Worm (Caenorhabditis elegans) whole organism, late embryonic: ENCODE data around the gene unc-62.

ENCODE experiments used
- C38D4.7 ChIP-seq: fragments of 200-800 bp; sonication (Bioruptor generic); optimal IDR thresholded peaks from 2 replicates; lab custom pipeline; 2018; ENCODE audit warnings: mild to moderate bottlenecking, missing genetic modification characterization, moderate library complexity, missing compliant biosample characterization
- F13H6.1 ChIP-seq: sonication (generic microtip); optimal IDR thresholded peaks from 2 replicates; lab custom pipeline; 2016; ENCODE audit warnings: missing genetic modification characterization, missing compliant biosample characterization
- K09A11.1 ChIP-seq: sonication (generic microtip); optimal IDR thresholded peaks from 2 replicates; lab custom pipeline; 2017; ENCODE audit warnings: antibody characterized with exemption, mild to moderate bottlenecking, missing genetic modification characterization, missing compliant biosample characterization; ENCODE audit not compliant: insufficient read depth
- Y22D7AL.16 ChIP-seq: sonication (generic microtip); optimal IDR thresholded peaks from 2 replicates; lab custom pipeline; 2016; ENCODE audit warnings: missing genetic modification characterization, missing compliant biosample characterization
- ama-1 ChIP-seq: fragments of 150-350 bp; optimal IDR thresholded peaks from 2 replicates; lab custom pipeline; 2014
- ceh-19 ChIP-seq: fragments of 200-800 bp; sonication (Bioruptor generic); optimal IDR thresholded peaks from 2 replicates; lab custom pipeline; 2018; ENCODE audit warnings: mild to moderate bottlenecking, missing genetic modification characterization, missing compliant biosample characterization
- ceh-30 ChIP-seq: fragments of 150-350 bp; optimal IDR thresholded peaks from 2 replicates; lab custom pipeline; 2014; ENCODE audit warnings: missing biosample characterization, missing genetic modification characterization
- ceh-34 ChIP-seq: sonication (generic microtip); optimal IDR thresholded peaks from 2 replicates; lab custom pipeline; 2016; ENCODE audit warnings: mild to moderate bottlenecking, missing genetic modification characterization, missing compliant biosample characterization
- ceh-45 ChIP-seq: fragments of 200-800 bp; sonication (Bioruptor generic); IDR thresholded peaks from 2 replicates; pipeline ENCODE4 v1.3.6; 2022; ENCODE audit warnings: missing genetic modification reagents, missing genetic modification characterization, missing compliant biosample characterization
- ceh-9 ChIP-seq: sonication (generic microtip); optimal IDR thresholded peaks from 2 replicates; lab custom pipeline; 2016; ENCODE audit warnings: mild to moderate bottlenecking, missing genetic modification characterization, inconsistent platforms, missing compliant biosample characterization
- dmd-4 ChIP-seq: sonication (generic microtip); optimal IDR thresholded peaks from 2 replicates; lab custom pipeline; 2016; ENCODE audit warnings: borderline replicate concordance, missing genetic modification characterization, missing compliant biosample characterization
- elt-4 ChIP-seq: sonication (generic microtip); optimal IDR thresholded peaks from 2 replicates; lab custom pipeline; 2016; ENCODE audit warnings: missing genetic modification characterization, missing compliant biosample characterization
- ets-4 ChIP-seq: sonication (generic microtip); optimal IDR thresholded peaks from 2 replicates; lab custom pipeline; 2016; ENCODE audit warnings: missing genetic modification characterization, missing compliant biosample characterization
- fax-1 ChIP-seq: sonication (generic microtip); optimal IDR thresholded peaks from 2 replicates; lab custom pipeline; 2016; ENCODE audit warnings: missing genotype, missing genetic modification characterization, missing compliant biosample characterization
- fkh-10 ChIP-seq: fragments of 150-350 bp; optimal IDR thresholded peaks from 2 replicates; lab custom pipeline; 2014; ENCODE audit warnings: missing biosample characterization, missing genetic modification reagents, missing genetic modification characterization
- gmeb-2 ChIP-seq: sonication (generic microtip); optimal IDR thresholded peaks from 2 replicates; lab custom pipeline; 2016; ENCODE audit warnings: missing genetic modification characterization, inconsistent platforms, missing compliant biosample characterization
- hlh-13 ChIP-seq: fragments of 200-800 bp; sonication (Bioruptor generic); optimal IDR thresholded peaks from 2 replicates; lab custom pipeline; 2018; ENCODE audit warnings: mild to moderate bottlenecking, missing genetic modification characterization, missing compliant biosample characterization
- hlh-6 ChIP-seq: sonication (generic microtip); optimal IDR thresholded peaks from 2 replicates; lab custom pipeline; 2016; ENCODE audit warnings: missing genotype, missing genetic modification characterization, missing compliant biosample characterization
- hlh-8 ChIP-seq: sonication (generic microtip); optimal IDR thresholded peaks from 2 replicates; lab custom pipeline; 2016; ENCODE audit warnings: missing genotype, missing genetic modification characterization, missing compliant biosample characterization
- lin-11 ChIP-seq: fragments of 200-800 bp; sonication (Bioruptor generic); optimal IDR thresholded peaks from 2 replicates; lab custom pipeline; 2018; ENCODE audit warnings: mild to moderate bottlenecking, missing genetic modification characterization, missing compliant biosample characterization
- mec-3 ChIP-seq: sonication (generic microtip); optimal IDR thresholded peaks from 2 replicates; lab custom pipeline; 2016; ENCODE audit warnings: borderline replicate concordance, missing genetic modification characterization, missing compliant biosample characterization
- nhr-232 ChIP-seq: sonication (generic microtip); optimal IDR thresholded peaks from 2 replicates; lab custom pipeline; 2016; ENCODE audit warnings: missing genetic modification characterization, missing compliant biosample characterization
- npax-4 ChIP-seq: sonication (generic microtip); optimal IDR thresholded peaks from 2 replicates; lab custom pipeline; 2016; ENCODE audit warnings: missing genetic modification characterization, missing compliant biosample characterization
- pat-9 ChIP-seq: fragments of 200-800 bp; sonication (Bioruptor generic); optimal IDR thresholded peaks from 2 replicates; lab custom pipeline; 2018; ENCODE audit warnings: mild to moderate bottlenecking, missing genetic modification characterization, moderate library complexity, missing compliant biosample characterization
- pax-1 ChIP-seq: fragments of 150-350 bp; optimal IDR thresholded peaks from 2 replicates; lab custom pipeline; 2014; ENCODE audit warnings: missing biosample characterization, missing genetic modification characterization
- pha-2 ChIP-seq: sonication (generic microtip); optimal IDR thresholded peaks from 2 replicates; lab custom pipeline; 2017; ENCODE audit warnings: mild to moderate bottlenecking, missing genetic modification characterization, missing compliant biosample characterization
- pqm-1 ChIP-seq: sonication (generic microtip); optimal IDR thresholded peaks from 2 replicates; lab custom pipeline; 2016; ENCODE audit warnings: missing genetic modification characterization, missing compliant biosample characterization
- ref-2 ChIP-seq: sonication (generic microtip); optimal IDR thresholded peaks from 2 replicates; lab custom pipeline; 2016; ENCODE audit warnings: missing genetic modification characterization, missing compliant biosample characterization
- sdc-2 ChIP-seq: sonication (generic microtip); optimal IDR thresholded peaks from 2 replicates; lab custom pipeline; 2016; ENCODE audit warnings: missing genotype, missing genetic modification characterization, missing compliant biosample characterization
- sox-4 ChIP-seq: sonication (generic microtip); optimal IDR thresholded peaks from 2 replicates; lab custom pipeline; 2017; ENCODE audit warnings: mild to moderate bottlenecking, missing genetic modification characterization, inconsistent platforms, missing compliant biosample characterization
- syd-9 ChIP-seq: sonication (generic microtip); optimal IDR thresholded peaks from 2 replicates; lab custom pipeline; 2016; ENCODE audit warnings: mild to moderate bottlenecking, missing genetic modification characterization, moderate library complexity, missing compliant biosample characterization
- tbx-2 ChIP-seq: sonication (generic microtip); optimal IDR thresholded peaks from 2 replicates; lab custom pipeline; 2016; ENCODE audit warnings: missing genetic modification characterization, missing compliant biosample characterization
- unc-3 ChIP-seq, 2 experiments: fragments of 200-800 bp in 1 of 2; sonication (Bioruptor generic) in 1 of 2; sonication (generic microtip) in 1 of 2; conservative IDR thresholded peaks in 1 of 2; optimal IDR thresholded peaks in 1 of 2; 2 replicates each; pipeline versions ENCODE4 v1.3.6 to Lab custom; 2016 to 2022; ENCODE audit warnings: missing compliant biosample characterization in 2 of 2, missing genetic modification characterization in 2 of 2, missing genetic modification reagents in 1 of 2
- unc-55 ChIP-seq: sonication (generic microtip); optimal IDR thresholded peaks from 2 replicates; lab custom pipeline; 2017; ENCODE audit warnings: missing biosample characterization, missing genetic modification reagents, missing genetic modification characterization
- unc-86 ChIP-seq: sonication (generic microtip); optimal IDR thresholded peaks from 2 replicates; lab custom pipeline; 2016; ENCODE audit warnings: missing genetic modification characterization, missing compliant biosample characterization
- zip-5 ChIP-seq: sonication (generic microtip); optimal IDR thresholded peaks from 2 replicates; lab custom pipeline; 2016; ENCODE audit warnings: missing genetic modification characterization, missing compliant biosample characterization
- ztf-16 ChIP-seq: sonication (generic microtip); optimal IDR thresholded peaks from 2 replicates; lab custom pipeline; 2017; ENCODE audit warnings: missing genetic modification characterization, missing compliant biosample characterization

unc-62 gene

DNA sequence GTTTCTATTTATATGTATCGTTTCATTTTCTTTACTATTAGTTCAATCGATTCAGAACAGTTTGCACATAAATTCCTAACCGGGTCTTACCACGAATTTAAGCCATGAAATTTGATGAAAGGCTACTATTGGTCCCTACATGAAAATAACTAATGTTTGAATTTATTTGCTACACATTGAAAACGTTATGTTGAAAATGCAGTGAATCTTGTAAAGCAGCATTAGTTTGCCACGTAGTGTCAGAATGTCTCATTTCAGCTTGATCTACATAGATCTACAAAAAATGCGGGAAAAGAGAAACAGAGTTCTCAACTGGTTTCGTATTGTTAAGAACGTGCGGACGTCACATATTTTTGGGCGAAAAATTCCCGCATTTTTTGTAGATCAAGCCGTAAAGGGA lies 11.5 kb downstream of the unc-62 start:
- TF ChIP-seq hlh-6 (no peak), pat-9 (tag; lab: Kevin White, UChicago) (no peak), ceh-45 (GFP tag; lab: Robert Waterston, UW) (no peak), mec-3 (no peak), fax-1 (tag; lab: Kevin White, UChicago) (no peak), npax-4 (tag; lab: Kevin White, UChicago) (no peak), fkh-10 (GFP tag; lab: Kevin White, UChicago) (no peak), ceh-9 (no peak), ama-1 (lab: Kevin White, UChicago) (no peak), sox-4 (tag; lab: Kevin White, UChicago) (no peak), ceh-34 (no peak), nhr-232 (no peak), zip-5 (tag; lab: Kevin White, UChicago) (no peak), hlh-8 (tag; lab: Kevin White, UChicago) (no peak), F13H6.1 (no peak), ets-4 (tag; lab: Kevin White, UChicago) (no peak), syd-9 (tag; lab: Kevin White, UChicago) (no peak), unc-86 (tag; lab: Kevin White, UChicago) (no peak)
- TF ChIP-seq, all 69 proteins: peak for 0

DNA sequence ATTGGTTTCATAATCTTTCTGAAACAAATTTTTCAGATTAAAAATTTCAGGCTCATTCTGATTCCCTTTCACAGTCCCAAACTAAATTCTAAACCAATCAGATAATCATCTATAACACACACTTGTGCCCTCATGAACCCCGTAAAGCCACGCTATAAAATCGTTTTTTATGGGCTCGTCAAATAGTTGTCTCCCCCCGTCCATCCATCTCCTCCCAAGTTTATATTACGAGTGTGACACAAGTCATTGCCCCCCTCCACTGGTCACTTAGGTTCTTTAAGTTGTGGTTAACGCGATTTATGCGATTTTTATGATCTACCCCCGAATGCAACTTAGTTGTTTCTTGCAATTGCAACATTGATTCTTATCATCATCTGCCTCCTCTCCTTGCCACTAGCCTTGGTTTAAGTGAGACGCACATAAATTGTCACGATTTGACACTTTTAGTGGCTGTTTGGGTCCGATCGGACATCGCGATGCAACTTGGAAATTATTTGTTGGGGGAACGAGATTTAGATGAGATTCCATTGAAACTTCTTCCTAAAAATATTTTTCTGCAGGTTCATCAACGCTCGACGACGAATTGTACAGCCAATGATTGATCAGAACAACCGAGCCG lies 12.2 kb downstream of the unc-62 start:
- no peak for TF ChIP-seq C38D4.7 (GFP tag; lab: Kevin White, UChicago)
- TF ChIP-seq unc-55 (GFP tag; lab: Kevin White, UChicago) = peak; percentile 81
- no peak for TF ChIP-seq pha-2 (tag; lab: Kevin White, UChicago)
- TF ChIP-seq sdc-2 (tag; lab: Kevin White, UChicago) = no peak
- TF ChIP-seq hlh-6 = no peak
- TF ChIP-seq fkh-10 (GFP tag; lab: Kevin White, UChicago) = no peak
- TF ChIP-seq, all 69 proteins: peak for 1

- TF ChIP-seq gmeb-2 (peak; percentile 7), ztf-16 (tag; lab: Kevin White, UChicago) (no peak), ceh-19 (GFP tag; lab: Kevin White, UChicago) (no peak), Y22D7AL.16 (tag; lab: Kevin White, UChicago) (peak; percentile 15)
Measured at ce11 chrV:4510351-4510750, 13.1 kb downstream of the unc-62 start.

DNA sequence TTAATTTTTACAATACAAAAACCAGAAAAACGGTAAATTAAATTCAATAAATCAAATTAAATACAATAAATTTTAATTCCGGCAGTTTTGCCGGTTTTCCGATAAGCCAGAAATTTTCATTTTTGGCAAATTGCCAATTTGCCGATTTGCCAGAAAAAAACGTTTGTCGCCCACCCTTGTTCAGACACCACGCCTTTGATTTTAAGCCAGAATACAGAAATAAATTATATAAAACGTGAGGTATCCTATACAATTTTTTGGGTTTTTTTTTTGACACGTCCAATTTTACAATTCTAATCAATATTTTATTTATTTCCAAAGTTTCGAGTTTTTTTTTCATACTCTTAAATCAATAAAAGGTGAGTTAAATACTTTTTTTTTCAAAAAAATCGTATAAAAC lies 15.5 kb downstream of the unc-62 start, which contains the start of gene T28F12.1:
Gene T28F12.1 (plus strand): TSS at position 301 of the 400 bp plus-strand sequence.
- TF ChIP-seq unc-3 (GFP tag; conservative IDR thresholded peaks at IDR 0.05; lab: Robert Waterston, UW) (no peak), unc-3 (tag; optimal IDR thresholded peaks at IDR 0.05; lab: Kevin White, UChicago) (no peak)

ce11 chrV:4518657-4519056 lies 21.4 kb downstream of the unc-62 start:
- TF ChIP-seq F13H6.1 (no peak), gmeb-2 (no peak), ama-1 (lab: Kevin White, UChicago) (no peak), pax-1 (tag; lab: Kevin White, UChicago) (no peak), nhr-232 (no peak), ceh-30 (tag; lab: Kevin White, UChicago) (no peak), ref-2 (tag; lab: Kevin White, UChicago) (no peak), sdc-2 (tag; lab: Kevin White, UChicago) (no peak), ets-4 (tag; lab: Kevin White, UChicago) (no peak), syd-9 (tag; lab: Kevin White, UChicago) (no peak), npax-4 (tag; lab: Kevin White, UChicago) (no peak), hlh-13 (no peak), tbx-2 (tag; lab: Kevin White, UChicago) (no peak), elt-4 (no peak), K09A11.1 (tag; lab: Kevin White, UChicago) (no peak), fkh-10 (GFP tag; lab: Kevin White, UChicago) (no peak), lin-11 (tag; lab: Kevin White, UChicago) (no peak), ceh-9 (no peak), pqm-1 (tag; lab: Kevin White, UChicago) (no peak), dmd-4 (no peak)
- TF ChIP-seq, all 69 proteins: peak for 0
